Worm (Caenorhabditis elegans): ENCODE results near the gene F26G1.1.

ce11 chrII:4762574-4763285 is 28.7 kb upstream of the F26G1.1 start, which contains the start of gene F26G1.2:
- no peak for TF ChIP-seq ztf-25 (GFP tag; IDR thresholded peaks at IDR 0.05)
- TF ChIP-seq nhr-179 (tag; optimal IDR thresholded peaks at IDR 0.05), result no peak
- TF ChIP-seq gei-17 (GFP tag; optimal IDR thresholded peaks at IDR 0.05), result no peak
- TF ChIP-seq nfya-1 (tag; optimal IDR thresholded peaks at IDR 0.05; ENCODE audit: borderline replicate concordance, insufficient read depth), result no peak
- no peak for TF ChIP-seq ama-1 (optimal IDR thresholded peaks at IDR 0.05)
- no peak for TF ChIP-seq ama-1 (GFP tag; optimal IDR thresholded peaks at IDR 0.05)
- TF ChIP-seq lir-1 (GFP tag; conservative IDR thresholded peaks at IDR 0.05), result no peak
- no peak for TF ChIP-seq F10E7.11 (tag; optimal IDR thresholded peaks at IDR 0.05)
- TF ChIP-seq B0019.2 (GFP tag; conservative IDR thresholded peaks at IDR 0.05), result no peak
- no peak for TF ChIP-seq unc-62 (GFP tag; optimal IDR thresholded peaks at IDR 0.05)
